Fruit fly (Drosophila melanogaster) whole organism, wandering third instar larva: ENCODE data around the gene Cpr67Fb.

Experiments used
- Abd-B ChIP-seq: fragments of >200 bp; optimal IDR thresholded peaks from 2 replicates; lab custom pipeline; 2017; ENCODE audit warnings: missing biosample characterization, missing genetic modification characterization
- CG32264 ChIP-seq: fragments of 200-800 bp; sonication (Bioruptor generic); optimal IDR thresholded peaks from 2 replicates; lab custom pipeline; 2016; ENCODE audit warnings: missing biosample characterization, missing genetic modification characterization
- CG9705 ChIP-seq: fragments of 200-800 bp; sonication (Bioruptor generic); optimal IDR thresholded peaks from 2 replicates; lab custom pipeline; 2018; ENCODE audit warnings: missing biosample characterization, mild to moderate bottlenecking, missing genetic modification characterization
- CrebA ChIP-seq: fragments of 200-800 bp; sonication (Bioruptor generic); optimal IDR thresholded peaks from 2 replicates; lab custom pipeline; 2016; ENCODE audit warnings: missing biosample characterization, mild to moderate bottlenecking, missing genetic modification characterization, borderline replicate concordance
- Dfd ChIP-seq: fragments of >200 bp; optimal IDR thresholded peaks from 2 replicates; lab custom pipeline; 2017; ENCODE audit warnings: missing biosample characterization, missing genetic modification characterization
- Dif ChIP-seq: fragments of 200-275, 200-300 bp; sonication (Bioruptor generic); optimal IDR thresholded peaks from 2 replicates; lab custom pipeline; 2018; ENCODE audit warnings: missing biosample characterization, missing genetic modification characterization; ENCODE audit not compliant: partially characterized antibody
- GATAd ChIP-seq: sonication (Bioruptor generic); optimal IDR thresholded peaks from 2 replicates; lab custom pipeline; 2016; ENCODE audit warnings: missing biosample characterization, missing genetic modification characterization
- HLH106 ChIP-seq: fragments of 200-800 bp; optimal IDR thresholded peaks from 3 replicates; lab custom pipeline; 2019; ENCODE audit warnings: missing biosample characterization, mild to moderate bottlenecking, missing genetic modification characterization, moderate library complexity
- Hnf4 ChIP-seq: fragments of 200-800 bp; sonication (Bioruptor generic); optimal IDR thresholded peaks from 2 replicates; lab custom pipeline; 2016; ENCODE audit warnings: missing biosample characterization, mild to moderate bottlenecking, missing genetic modification characterization
- Hr78 ChIP-seq: fragments of >200 bp; optimal IDR thresholded peaks from 2 replicates; lab custom pipeline; 2017; ENCODE audit warnings: missing biosample characterization, missing genetic modification characterization
- Hr83 ChIP-seq: fragments of 200-300 bp; sonication (Bioruptor generic); optimal IDR thresholded peaks from 2 replicates; lab custom pipeline; 2016; ENCODE audit warnings: missing biosample characterization, mild to moderate bottlenecking, missing genetic modification characterization, moderate library complexity; ENCODE audit not compliant: poor library complexity, severe bottlenecking
- Jra ChIP-seq: sonication (Bioruptor generic); optimal IDR thresholded peaks from 2 replicates; lab custom pipeline; 2016; ENCODE audit warnings: missing biosample characterization, missing genetic modification characterization
- Mio ChIP-seq: sonication (Bioruptor generic); optimal IDR thresholded peaks from 2 replicates; lab custom pipeline; 2016; ENCODE audit warnings: missing biosample characterization, missing genetic modification characterization
- Myc ChIP-seq: fragments of >200 bp; optimal IDR thresholded peaks from 2 replicates; lab custom pipeline; 2017
- N ChIP-seq: fragments of >200 bp; optimal IDR thresholded peaks from 2 replicates; lab custom pipeline; 2018; ENCODE audit warnings: missing biosample characterization, missing external identifiers, missing genetic modification characterization
- OdsH ChIP-seq: fragments of 200-800 bp; sonication (Bioruptor generic); optimal IDR thresholded peaks from 2 replicates; lab custom pipeline; 2016; ENCODE audit warnings: missing biosample characterization, mild to moderate bottlenecking, missing genetic modification characterization
- Rel ChIP-seq, 2 experiments: fragments of 200-800 bp; sonication (Bioruptor generic) in 1 of 2; optimal IDR thresholded peaks; 2 replicates in 1 of 2; 3 replicates in 1 of 2; lab custom pipeline; 2016 to 2019; ENCODE audit warnings: mild to moderate bottlenecking in 2 of 2, missing biosample characterization in 2 of 2, missing genetic modification characterization in 2 of 2, moderate library complexity in 1 of 2
- Sp1 ChIP-seq: fragments of 200-800 bp; sonication (Bioruptor generic); optimal IDR thresholded peaks from 3 replicates; lab custom pipeline; 2019; ENCODE audit warnings: missing biosample characterization, mild to moderate bottlenecking, missing genetic modification characterization, moderate library complexity
- Vsx2 ChIP-seq: fragments of 200-300, 225-300 bp; sonication (Bioruptor generic); optimal IDR thresholded peaks from 2 replicates; lab custom pipeline; 2018; ENCODE audit warnings: missing biosample characterization, missing genetic modification characterization; ENCODE audit not compliant: partially characterized antibody
- br ChIP-seq: fragments of 200-800 bp; sonication (Bioruptor generic); optimal IDR thresholded peaks from 2 replicates; lab custom pipeline; 2016; ENCODE audit warnings: missing biosample characterization, missing genetic modification characterization
- brk ChIP-seq: fragments of 200-800 bp; sonication (Bioruptor generic); optimal IDR thresholded peaks from 2 replicates; lab custom pipeline; 2016; ENCODE audit warnings: missing biosample characterization, mild to moderate bottlenecking, missing genetic modification characterization
- dl ChIP-seq, 2 experiments: fragments of 175-275, 200-275 bp in 1 of 2; fragments of 200-275 bp in 1 of 2; sonication (Bioruptor generic); optimal IDR thresholded peaks; lab custom pipeline; 2018; ENCODE audit warnings: mild to moderate bottlenecking in 2 of 2, missing biosample characterization in 2 of 2, missing genetic modification characterization in 2 of 2, moderate library complexity in 2 of 2; ENCODE audit not compliant: partially characterized antibody in 2 of 2, insufficient read depth in 1 of 2
- dmrt93B ChIP-seq: fragments of 200-800 bp; sonication (Bioruptor generic); optimal IDR thresholded peaks from 2 replicates; lab custom pipeline; 2018; ENCODE audit warnings: missing biosample characterization, mild to moderate bottlenecking, missing genetic modification characterization
- dsf ChIP-seq: sonication (Bioruptor generic); optimal IDR thresholded peaks from 2 replicates; lab custom pipeline; 2016; ENCODE audit warnings: missing biosample characterization, missing genetic modification characterization, borderline replicate concordance
- ey ChIP-seq: fragments of 200-800 bp; sonication (Bioruptor generic); optimal IDR thresholded peaks from 2 replicates; lab custom pipeline; 2016; ENCODE audit warnings: missing biosample characterization, missing genetic modification characterization
- foxo ChIP-seq, 2 experiments: fragments of 200-800 bp; sonication (Bioruptor generic); optimal IDR thresholded peaks; 2 replicates in 1 of 2; 3 replicates in 1 of 2; lab custom pipeline; 2016 to 2017; ENCODE audit warnings: missing biosample characterization in 2 of 2, missing genetic modification characterization in 2 of 2
- fru ChIP-seq: fragments of 200-800 bp; sonication (Bioruptor generic); optimal IDR thresholded peaks from 3 replicates; lab custom pipeline; 2016; ENCODE audit warnings: missing biosample characterization, mild to moderate bottlenecking, missing genetic modification characterization
- h ChIP-seq: fragments of 200-800 bp; sonication (Bioruptor generic); optimal IDR thresholded peaks from 3 replicates; lab custom pipeline; 2016; ENCODE audit warnings: missing biosample characterization, mild to moderate bottlenecking, missing genetic modification characterization
- jim ChIP-seq: fragments of 175-275, 200-325 bp; sonication (Bioruptor generic); optimal IDR thresholded peaks from 2 replicates; lab custom pipeline; 2016; ENCODE audit warnings: missing biosample characterization, mild to moderate bottlenecking, missing genetic modification characterization
- lola ChIP-seq: fragments of >200 bp; optimal IDR thresholded peaks from 2 replicates; lab custom pipeline; 2017; ENCODE audit warnings: missing biosample characterization, missing genetic modification characterization
- pan ChIP-seq: fragments of >200 bp; optimal IDR thresholded peaks from 2 replicates; lab custom pipeline; 2017
- psq ChIP-seq: fragments of 200-800 bp; sonication (Bioruptor generic); optimal IDR thresholded peaks from 3 replicates; lab custom pipeline; 2017; ENCODE audit warnings: missing biosample characterization, mild to moderate bottlenecking, missing genetic modification characterization, moderate library complexity
- rgr ChIP-seq: fragments of 200-800 bp; sonication (Bioruptor generic); optimal IDR thresholded peaks from 3 replicates; lab custom pipeline; 2016; ENCODE audit warnings: missing biosample characterization, mild to moderate bottlenecking, missing genetic modification characterization
- sage ChIP-seq: fragments of 200-800 bp; sonication (Bioruptor generic); optimal IDR thresholded peaks from 2 replicates; lab custom pipeline; 2016; ENCODE audit warnings: missing biosample characterization, mild to moderate bottlenecking, missing genetic modification characterization
- sv ChIP-seq: fragments of 200-800 bp; sonication (Bioruptor generic); optimal IDR thresholded peaks from 3 replicates; lab custom pipeline; 2016; ENCODE audit warnings: missing biosample characterization, missing genetic modification characterization
- tai ChIP-seq: sonication (Bioruptor generic); optimal IDR thresholded peaks from 2 replicates; lab custom pipeline; 2016; ENCODE audit warnings: missing biosample characterization, missing genetic modification characterization
- usp ChIP-seq: fragments of >200 bp; optimal IDR thresholded peaks from 2 replicates; lab custom pipeline; 2017; ENCODE audit warnings: missing biosample characterization, missing genetic modification characterization
- woc ChIP-seq: sonication (Bioruptor generic); optimal IDR thresholded peaks from 2 replicates; lab custom pipeline; 2016; ENCODE audit warnings: missing biosample characterization, mild to moderate bottlenecking, missing genetic modification characterization

Gene Cpr67Fb

DNA sequence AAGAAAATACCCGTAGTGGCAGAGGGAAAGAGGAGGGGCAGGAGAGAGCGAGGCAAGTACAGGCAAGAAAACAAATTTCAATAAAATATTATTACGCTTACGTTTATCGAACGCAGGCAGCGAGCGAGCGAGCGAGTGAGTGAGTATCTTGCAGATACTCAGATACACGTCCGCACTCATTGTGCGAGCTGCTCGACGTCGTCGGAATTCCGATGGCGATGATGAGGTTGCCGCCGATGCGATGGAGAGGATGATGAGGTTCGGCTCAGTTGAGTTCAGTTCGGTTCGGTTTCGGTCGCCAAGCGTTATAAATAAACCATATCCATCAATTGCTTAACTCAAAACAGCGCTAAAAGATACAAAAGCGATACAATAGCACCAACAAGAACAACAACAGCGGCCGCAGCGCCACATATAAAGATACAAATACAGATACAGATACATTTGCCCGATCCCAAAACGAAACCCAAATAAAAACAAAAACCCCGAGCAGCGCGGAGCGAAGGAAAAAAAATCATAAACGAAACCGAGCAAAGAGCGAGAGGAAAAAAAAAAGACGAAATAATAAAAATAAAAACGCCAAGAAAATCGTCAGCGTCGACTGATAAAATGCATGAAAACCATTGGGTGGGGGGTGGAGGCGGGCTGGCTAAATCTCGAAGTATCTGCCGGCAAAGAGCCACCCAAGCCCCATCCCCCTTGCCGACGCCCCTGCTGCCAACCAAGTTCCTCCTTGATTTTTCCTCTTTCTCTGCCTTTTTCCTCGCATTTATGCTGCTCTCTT lies 41.4 kb upstream of the Cpr67Fb start:
- peak; percentile 58 for TF ChIP-seq OdsH (GFP tag; lab: Kevin White, UChicago)
- TF ChIP-seq Vsx2 (GFP tag; lab: Kevin White, UChicago), result peak; percentile 49
- TF ChIP-seq foxo (GFP tag; optimal IDR thresholded peaks at IDR 0.05; lab: Kevin White, UChicago), result peak; percentile 51 to 85
- peak; percentile 8 for TF ChIP-seq woc (GFP tag; lab: Kevin White, UChicago)
- no peak for TF ChIP-seq Hr78 (GFP tag; lab: Kevin White, UChicago)
- TF ChIP-seq ey (GFP tag; lab: Kevin White, UChicago), result peak; percentile 36
- peak; percentile 74 for TF ChIP-seq sage (GFP tag; lab: Kevin White, UChicago)
- no peak for TF ChIP-seq pan (lab: Kevin White, UChicago)
- no peak for TF ChIP-seq N (GFP tag; lab: Kevin White, UChicago)
- peak; percentile 90 for TF ChIP-seq psq (GFP tag; lab: Kevin White, UChicago)
- TF ChIP-seq CG32264 (GFP tag; lab: Kevin White, UChicago), result peak; percentile 75
- peak; percentile 93 for TF ChIP-seq Rel (GFP tag; optimal IDR thresholded peaks at IDR 0.05; lab: Kevin White, UChicago)
- peak; percentile 58 for TF ChIP-seq Rel (tag; optimal IDR thresholded peaks at IDR 0.05; lab: Kevin White, UChicago)
- TF ChIP-seq br (GFP tag; lab: Kevin White, UChicago), result peak; percentile 72
- TF ChIP-seq Dfd (GFP tag; lab: Kevin White, UChicago), result no peak
- TF ChIP-seq Hr83, result peak; percentile 81
- peak; percentile 78 for TF ChIP-seq fru (GFP tag; lab: Kevin White, UChicago)
- TF ChIP-seq lola (GFP tag; lab: Kevin White, UChicago), result no peak
- no peak for TF ChIP-seq GATAd (GFP tag; lab: Kevin White, UChicago)
- peak; percentile 75 for TF ChIP-seq Dif (GFP tag; lab: Kevin White, UChicago)
- TF ChIP-seq Myc, result no peak
- TF ChIP-seq usp, result no peak
- no peak for TF ChIP-seq tai (GFP tag; lab: Kevin White, UChicago)
- peak; percentile 46 for TF ChIP-seq Hnf4
- TF ChIP-seq h, result no peak
- peak; percentile 93 for TF ChIP-seq CrebA (GFP tag; lab: Kevin White, UChicago)
- TF ChIP-seq dsf (GFP tag; lab: Kevin White, UChicago), result no peak
- TF ChIP-seq dmrt93B (GFP tag; lab: Kevin White, UChicago), result peak; percentile 14
- no peak for TF ChIP-seq Abd-B (GFP tag; lab: Kevin White, UChicago)
- TF ChIP-seq CG9705 (GFP tag; lab: Kevin White, UChicago), result peak; percentile 4
- TF ChIP-seq dl (GFP tag; optimal IDR thresholded peaks at IDR 0.05; lab: Kevin White, UChicago; ENCODE audit: insufficient read depth in 1 of 2, partially characterized antibody in 2 of 2), result peak in 1 of 2 experiments; percentile 45
- peak; percentile 91 for TF ChIP-seq Sp1 (GFP tag; lab: Kevin White, UChicago)
- no peak for TF ChIP-seq sv (GFP tag; lab: Kevin White, UChicago)
- TF ChIP-seq HLH106, result peak; percentile 11
- peak; percentile 72 for TF ChIP-seq jim
- TF ChIP-seq rgr, result peak; percentile 21
- TF ChIP-seq Mio (GFP tag; lab: Kevin White, UChicago), result no peak
- peak; percentile 33 for TF ChIP-seq brk (GFP tag; lab: Kevin White, UChicago)
- TF ChIP-seq Jra, result peak; percentile 24
- TF ChIP-seq, all 38 proteins: peak for 24

dm6 chr3L:10853131-10853471 lies 40.9 kb upstream of the Cpr67Fb start:
- TF ChIP-seq Dif (GFP tag; lab: Kevin White, UChicago) (no peak), OdsH (GFP tag; lab: Kevin White, UChicago) (no peak), pan (lab: Kevin White, UChicago) (no peak), h (no peak), foxo (GFP tag; optimal IDR thresholded peaks at IDR 0.05; lab: Kevin White, UChicago) (no peak), psq (GFP tag; lab: Kevin White, UChicago) (peak; percentile 75), Mio (GFP tag; lab: Kevin White, UChicago) (no peak), CG32264 (GFP tag; lab: Kevin White, UChicago) (no peak), Sp1 (GFP tag; lab: Kevin White, UChicago) (peak; percentile 23), N (GFP tag; lab: Kevin White, UChicago) (no peak), tai (GFP tag; lab: Kevin White, UChicago) (no peak), sv (GFP tag; lab: Kevin White, UChicago) (no peak), Dfd (GFP tag; lab: Kevin White, UChicago) (peak; percentile 79), Jra (no peak)
